Fruit fly (Drosophila melanogaster): ENCODE results near the gene CG7884.

The CG7884 gene

DNA sequence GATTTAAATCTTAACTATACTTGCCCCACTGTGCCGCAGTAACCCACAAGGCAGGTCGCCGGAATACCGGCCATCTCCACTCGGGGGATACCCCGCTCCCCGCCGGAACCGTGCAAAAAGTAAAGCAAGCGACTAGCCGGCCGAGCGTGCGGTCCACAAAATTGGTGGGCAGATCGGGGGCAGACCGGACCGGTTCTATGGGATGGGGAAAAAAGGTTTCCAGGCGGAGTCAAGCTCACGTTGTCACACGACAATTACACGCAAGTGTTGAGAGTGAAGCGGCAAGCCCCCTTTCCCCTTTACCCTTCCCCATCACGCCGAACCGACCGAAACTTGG lies 4.8 kb downstream of the CG7884 start (continued):
- peak; percentile 13 for TF ChIP-seq CG13775 (GFP tag; optimal IDR thresholded peaks at IDR 0.05)
- no peak for TF ChIP-seq klu (GFP tag; IDR thresholded peaks at IDR 0.05)
- no peak for TF ChIP-seq kay (GFP tag; optimal IDR thresholded peaks at IDR 0.05)
- peak; percentile 3 for TF ChIP-seq Ets65A (GFP tag)
- peak; percentile 64 for TF ChIP-seq Blimp-1 (GFP tag; optimal IDR thresholded peaks at IDR 0.05)
- TF ChIP-seq CG9437 (GFP tag; optimal IDR thresholded peaks at IDR 0.05) = peak; percentile 26

DNA sequence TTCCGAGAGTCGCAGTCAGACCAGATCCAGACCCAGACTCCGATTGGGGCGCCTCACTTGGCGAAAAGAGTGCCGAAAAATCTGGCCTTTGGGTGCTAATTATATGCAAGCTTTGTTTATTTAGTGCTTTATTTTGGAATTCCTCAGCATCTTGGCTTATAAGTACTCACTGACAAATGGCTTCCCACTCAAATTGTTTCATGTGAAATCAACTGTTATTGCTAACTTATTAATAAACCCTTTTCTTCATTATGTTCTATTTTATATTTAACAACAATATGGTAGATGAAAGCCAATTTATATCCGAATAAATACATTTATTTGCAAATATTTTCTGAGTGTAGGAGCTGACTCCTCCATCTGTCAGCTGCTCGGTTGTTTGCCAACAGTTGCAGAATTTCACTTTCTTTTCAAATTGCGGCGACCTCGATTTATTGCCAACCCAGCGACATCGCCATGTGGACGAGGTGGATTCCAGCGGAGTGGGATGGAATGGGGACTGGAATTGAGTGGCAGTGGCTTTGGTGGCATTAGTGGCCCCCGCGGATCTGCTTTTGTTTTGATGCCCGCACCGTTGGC lies 9.5 kb downstream of the CG7884 start:
- TF ChIP-seq Xrp1 (GFP tag; IDR thresholded peaks at IDR 0.05) (no peak), vnd (GFP tag; IDR thresholded peaks at IDR 0.05; ENCODE audit: partially characterized antibody) (no peak), stc (GFP tag; IDR thresholded peaks at IDR 0.05) (no peak), Drgx (GFP tag; IDR thresholded peaks at IDR 0.05) (peak; percentile 40; the same call in 1 of the 2 replicates), Abd-B (GFP tag; optimal IDR thresholded peaks at IDR 0.05) (no peak), CG17568 (GFP tag; optimal IDR thresholded peaks at IDR 0.05) (no peak), gcm2 (GFP tag; optimal IDR thresholded peaks at IDR 0.05) (no peak), CoRest (tag; optimal IDR thresholded peaks at IDR 0.05) (no peak), CG6791 (GFP tag; IDR thresholded peaks at IDR 0.05; ENCODE audit: partially characterized antibody) (no peak)

DNA sequence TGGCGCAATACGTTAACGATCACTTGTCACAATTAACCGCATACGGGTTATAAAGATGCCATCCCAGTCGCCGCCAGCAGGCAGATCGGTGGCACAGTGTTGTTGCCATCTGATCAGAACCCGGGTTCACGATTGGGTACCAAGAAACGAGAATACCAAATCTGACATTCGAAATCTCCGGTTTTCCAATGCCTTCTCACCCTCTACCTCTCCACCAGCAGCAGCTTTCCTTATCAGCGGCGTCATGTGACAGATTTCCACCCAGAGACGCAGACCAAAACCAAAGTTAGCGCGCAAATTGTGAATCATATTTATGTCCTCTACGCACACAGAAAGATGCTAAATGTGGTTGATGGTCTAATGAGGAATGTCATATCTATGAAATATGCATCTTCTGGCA lies 18.2 kb downstream of the CG7884 start:
- no peak for TF ChIP-seq cwo (GFP tag; optimal IDR thresholded peaks at IDR 0.05)

DNA sequence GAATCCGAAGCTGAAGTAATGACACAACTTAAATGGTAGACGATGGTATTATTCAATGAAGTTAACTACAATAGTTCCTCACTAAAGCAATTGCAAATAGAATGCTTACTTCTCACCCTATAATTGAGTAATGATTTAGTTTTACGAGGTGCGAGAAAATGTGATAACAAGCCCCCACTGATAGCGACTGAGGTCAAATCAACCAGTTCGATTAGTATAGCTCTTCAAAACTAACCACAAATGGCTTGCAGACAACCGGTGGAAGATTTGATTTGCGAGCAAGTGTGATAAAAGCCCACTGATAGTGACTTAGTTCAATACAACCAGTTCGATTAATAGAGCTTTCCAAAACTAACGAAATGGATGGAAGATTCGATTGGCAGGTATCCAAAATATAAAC lies 18.9 kb downstream of the CG7884 start:
- TF ChIP-seq row (GFP tag; IDR thresholded peaks at IDR 0.05) (no peak), CG7357 (GFP tag; IDR thresholded peaks at IDR 0.05) (no peak), sd (tag; optimal IDR thresholded peaks at IDR 0.05) (no peak), CG34376 (GFP tag; optimal IDR thresholded peaks at IDR 0.05) (peak; percentile 11), cg (GFP tag; optimal IDR thresholded peaks at IDR 0.05) (no peak), bsh (GFP tag; optimal IDR thresholded peaks at IDR 0.05) (no peak), Max (GFP tag; optimal IDR thresholded peaks at IDR 0.05) (no peak), CG12942 (GFP tag; optimal IDR thresholded peaks at IDR 0.05) (no peak), CG31365 (tag; optimal IDR thresholded peaks at IDR 0.05) (no peak), mirr (GFP tag; optimal IDR thresholded peaks at IDR 0.05) (peak; percentile 76), CG15514 (GFP tag; optimal IDR thresholded peaks at IDR 0.05) (peak; percentile 37), oc (tag; optimal IDR thresholded peaks at IDR 0.05) (no peak), CG18262 (tag; optimal IDR thresholded peaks at IDR 0.05) (no peak), CG2875 (GFP tag; optimal IDR thresholded peaks at IDR 0.05) (no peak), grn (GFP tag; optimal IDR thresholded peaks at IDR 0.05) (no peak), Dp (GFP tag; optimal IDR thresholded peaks at IDR 0.05) (no peak), D19A (tag; optimal IDR thresholded peaks at IDR 0.05) (no peak), Ets97D (GFP tag; optimal IDR thresholded peaks at IDR 0.05) (no peak), exex (tag; optimal IDR thresholded peaks at IDR 0.05) (peak; percentile 69), run (tag; optimal IDR thresholded peaks at IDR 0.05) (peak; percentile 48), sug (tag; optimal IDR thresholded peaks at IDR 0.05) (peak; percentile 78)

Data from whole organism, embryonic.